Fruit fly (Drosophila melanogaster): ENCODE measurements around the gene hth.

- TF ChIP-seq EcR (GFP tag; optimal IDR thresholded peaks at IDR 0.05), result no peak
- no peak for TF ChIP-seq CG8478 (optimal IDR thresholded peaks at IDR 0.05)
- no peak for TF ChIP-seq pan (optimal IDR thresholded peaks at IDR 0.05)
- TF ChIP-seq Dll (optimal IDR thresholded peaks at IDR 0.05), result no peak
These were observed 84.8 kb downstream of the hth start for dm6 chr3R:10554530-10554929.
